Worm (Caenorhabditis elegans): ENCODE data around the gene snn-1.

DNA sequence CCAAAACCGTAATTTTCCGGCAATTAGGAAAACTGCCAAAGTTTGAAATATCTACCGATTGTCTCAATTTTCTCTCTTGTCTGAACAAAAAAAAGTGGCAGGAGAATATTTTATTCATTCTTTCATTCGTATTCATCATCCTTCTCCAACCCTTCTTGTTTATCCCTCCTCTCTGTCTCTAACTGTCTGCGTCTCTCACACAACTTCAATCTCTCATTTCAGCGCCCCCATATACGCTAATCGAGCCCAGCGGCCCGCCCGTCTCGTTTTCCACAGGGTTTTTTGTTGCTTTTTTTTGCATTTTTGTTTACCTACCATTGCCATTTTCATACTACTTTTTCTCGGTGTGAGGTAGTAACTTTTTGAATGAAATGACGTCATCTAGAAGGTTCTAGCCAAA lies 27.4 kb upstream of the snn-1 start:
- TF ChIP-seq ama-1 (optimal IDR thresholded peaks at IDR 0.05), result no peak
- no peak for TF ChIP-seq F13C5.2 (tag; optimal IDR thresholded peaks at IDR 0.05)
- TF ChIP-seq sea-1 (GFP tag; conservative IDR thresholded peaks at IDR 0.05), result no peak
- no peak for TF ChIP-seq hmg-4 (GFP tag; optimal IDR thresholded peaks at IDR 0.05)
- no peak for TF ChIP-seq ets-7 (tag; optimal IDR thresholded peaks at IDR 0.05)
- no peak for TF ChIP-seq tbx-11 (GFP tag; IDR thresholded peaks at IDR 0.05)
- no peak for TF ChIP-seq ceh-36 (tag; optimal IDR thresholded peaks at IDR 0.05)
